Fruit fly (Drosophila melanogaster) S2 (cell line): ENCODE results near the gene Sqor.
A peak's percentile ranks its signal among the peaks of the same experiment; 100 is the strongest.

Experiments used
- CG8478 ChIP-seq: fragments of >200 bp; optimal IDR thresholded peaks from 2 replicates; lab custom pipeline; 2018
- CTCF ChIP-seq, 2 experiments: fragments of >200 bp; optimal IDR thresholded peaks; 2 replicates each; lab custom pipeline; 2018

Gene Sqor

dm6 chr3L:4239442-4240322 is at the start of gene Sqor:
TSS of gene Sqor (plus strand) at chr3L:4240173.
- TF ChIP-seq CG8478 (lab: Kevin White, UChicago) (no peak), CTCF (optimal IDR thresholded peaks at IDR 0.05; lab: Kevin White, UChicago) (peak; percentile 89 to 94)

DNA sequence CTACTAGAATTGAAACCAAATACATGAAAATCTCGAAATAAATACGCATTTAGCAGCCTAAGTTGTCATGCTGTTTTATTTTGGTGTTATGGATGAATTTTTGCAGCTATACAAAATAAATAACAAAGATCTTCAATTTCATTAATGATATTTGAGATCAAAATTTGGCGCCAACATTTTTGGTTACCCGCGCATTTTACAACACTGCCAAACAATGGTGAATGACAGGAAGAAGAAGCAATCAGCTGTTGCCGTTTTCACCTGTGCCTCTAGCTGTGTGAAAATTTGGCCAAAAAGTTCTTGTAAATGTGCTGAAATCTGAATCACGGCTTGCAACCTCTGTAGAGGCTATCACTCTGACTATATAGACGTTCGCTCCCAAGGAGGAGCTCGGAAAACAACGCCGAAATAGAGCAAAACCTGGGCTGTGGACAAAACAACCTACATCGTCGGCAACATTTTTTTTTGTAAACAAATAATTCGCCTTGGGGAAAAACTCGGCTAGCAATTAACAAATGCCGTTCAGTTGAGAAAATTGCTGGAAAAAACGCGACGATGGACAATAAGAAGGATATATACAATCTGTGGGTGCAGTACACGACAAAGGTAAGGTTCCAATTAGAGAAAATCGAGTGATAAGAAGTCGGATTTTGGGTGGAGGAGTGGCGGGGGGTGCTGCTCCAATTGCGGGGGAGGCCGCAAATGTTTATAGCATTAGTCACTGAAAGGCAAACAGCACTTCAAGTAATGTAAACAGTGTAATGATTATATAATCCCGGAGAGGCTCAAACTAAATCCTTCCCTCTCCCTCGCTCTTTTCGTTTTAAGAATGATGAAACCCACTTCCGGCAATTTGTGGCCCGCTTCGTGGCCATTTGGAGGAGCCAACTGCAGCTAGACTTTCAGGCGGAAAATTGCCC is 46.0 kb upstream of the Sqor start, which contains the start of gene CG43367:
TSS of gene CG43367 (plus strand) at position 264 of the 920 bp plus-strand sequence.
- TF ChIP-seq CTCF (optimal IDR thresholded peaks at IDR 0.05; lab: Kevin White, UChicago) (no peak), CG8478 (lab: Kevin White, UChicago) (no peak)

- TF ChIP-seq CG8478 (lab: Kevin White, UChicago): no peak
- TF ChIP-seq CTCF (optimal IDR thresholded peaks at IDR 0.05; lab: Kevin White, UChicago): no peak
Observed at dm6 chr3L:4204239-4204638, 35.7 kb upstream of the Sqor start, which contains the start of gene CG15005. TSS of gene CG15005 (minus strand) at chr3L:4204339.

DNA sequence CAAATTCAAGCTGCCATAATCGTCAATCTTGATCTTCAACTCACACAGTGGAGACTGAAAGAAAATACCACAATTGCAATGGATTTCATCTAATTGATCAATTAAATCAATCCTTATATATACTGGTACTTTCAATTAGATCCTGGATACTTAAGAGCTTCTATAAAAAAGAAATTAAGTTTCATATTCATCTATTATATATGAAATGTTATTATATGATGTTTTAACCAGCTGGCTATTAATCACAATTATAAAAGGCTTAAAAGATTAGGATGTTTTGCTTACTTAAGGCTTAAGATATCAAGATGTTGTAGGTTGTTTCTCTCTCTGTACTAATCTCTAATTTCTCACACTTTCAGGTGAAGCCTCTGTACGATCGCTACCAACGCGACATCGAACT is 35.1 kb upstream of the Sqor start:
- TF ChIP-seq CTCF (optimal IDR thresholded peaks at IDR 0.05; lab: Kevin White, UChicago) (no peak), CG8478 (lab: Kevin White, UChicago) (no peak)

- TF ChIP-seq CTCF (optimal IDR thresholded peaks at IDR 0.05; lab: Kevin White, UChicago): no peak
- TF ChIP-seq CG8478 (lab: Kevin White, UChicago): no peak
Observed at dm6 chr3L:4209078-4209477, 30.9 kb upstream of the Sqor start, which contains the start of gene Cpr64Aa. TSS of gene Cpr64Aa (minus strand) at chr3L:4209178.

- no peak for TF ChIP-seq CG8478 (lab: Kevin White, UChicago)
- TF ChIP-seq CTCF (optimal IDR thresholded peaks at IDR 0.05; lab: Kevin White, UChicago): no peak
Observed at dm6 chr3L:4209731-4210130, 30.2 kb upstream of the Sqor start.

DNA sequence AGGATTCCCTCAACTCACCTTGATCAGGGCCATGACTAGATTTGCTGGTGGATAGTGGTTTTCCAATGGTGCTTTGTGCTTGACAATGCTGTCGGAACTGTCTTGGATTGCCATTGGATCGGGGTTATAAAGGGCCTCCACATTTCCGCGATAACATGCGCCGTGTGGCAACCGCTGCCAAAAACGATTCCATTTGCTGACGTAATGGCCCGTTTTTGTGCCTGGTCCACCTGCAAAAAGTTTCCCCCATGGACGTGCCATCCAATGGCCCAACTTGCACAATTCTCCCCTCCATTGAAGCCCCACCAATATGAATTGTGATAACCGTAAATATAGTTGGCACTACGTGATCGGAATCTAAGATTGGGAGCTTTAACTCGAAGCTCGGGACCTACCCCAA is 28.5 kb upstream of the Sqor start, which contains the start of gene Cpr64Ab:
TSS of gene Cpr64Ab (minus strand) at position 101 of the 400 bp plus-strand sequence.
- no peak for TF ChIP-seq CTCF (optimal IDR thresholded peaks at IDR 0.05; lab: Kevin White, UChicago)
- no peak for TF ChIP-seq CG8478 (lab: Kevin White, UChicago)

- TF ChIP-seq CG8478 (lab: Kevin White, UChicago) (no peak), CTCF (optimal IDR thresholded peaks at IDR 0.05; lab: Kevin White, UChicago) (no peak)
Observed at dm6 chr3L:4212815-4213214, 27.2 kb upstream of the Sqor start, which contains the start of gene Cpr64Ac. TSS of gene Cpr64Ac (minus strand) at chr3L:4212915.

- no peak for TF ChIP-seq CG8478 (lab: Kevin White, UChicago)
- TF ChIP-seq CTCF (optimal IDR thresholded peaks at IDR 0.05; lab: Kevin White, UChicago): no peak
Observed at dm6 chr3L:4215079-4215478, 24.9 kb upstream of the Sqor start, which contains the start of gene Cpr64Ad. TSS of gene Cpr64Ad (plus strand) at chr3L:4215379.

dm6 chr3L:4219291-4220228 is 20.4 kb upstream of the Sqor start:
- TF ChIP-seq CG8478 (lab: Kevin White, UChicago) (no peak), CTCF (optimal IDR thresholded peaks at IDR 0.05; lab: Kevin White, UChicago) (peak in 1 of 2 experiments; percentile 10)

- TF ChIP-seq CG8478 (lab: Kevin White, UChicago) (no peak), CTCF (optimal IDR thresholded peaks at IDR 0.05; lab: Kevin White, UChicago) (no peak)
Observed at dm6 chr3L:4220679-4221078, 19.3 kb upstream of the Sqor start.

dm6 chr3L:4221226-4221770 is 18.7 kb upstream of the Sqor start:
- TF ChIP-seq CTCF (optimal IDR thresholded peaks at IDR 0.05; lab: Kevin White, UChicago) (no peak), CG8478 (lab: Kevin White, UChicago) (no peak)

DNA sequence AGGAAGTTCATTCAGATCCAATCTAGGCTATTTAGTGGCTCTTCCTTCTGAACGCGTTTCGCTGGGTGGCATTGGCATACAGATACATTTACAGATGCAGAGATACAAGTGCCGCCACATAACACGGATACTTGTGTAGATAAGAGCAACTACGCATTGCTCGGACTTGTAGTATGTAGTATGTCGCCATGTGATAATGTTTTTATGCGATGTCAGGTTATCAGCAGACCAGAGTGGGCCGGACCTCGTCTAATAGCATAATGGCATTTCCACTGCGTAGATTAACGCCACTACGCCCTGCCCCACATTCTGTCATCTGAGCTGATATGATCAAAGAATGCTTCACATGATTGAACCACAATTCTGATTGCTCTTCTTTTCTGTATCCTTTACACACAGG is 18.2 kb upstream of the Sqor start:
- no peak for TF ChIP-seq CTCF (optimal IDR thresholded peaks at IDR 0.05; lab: Kevin White, UChicago)
- TF ChIP-seq CG8478 (lab: Kevin White, UChicago): no peak
